Fruit fly (Drosophila melanogaster): ENCODE measurements around the gene CG3558.

The CG3558 gene

DNA sequence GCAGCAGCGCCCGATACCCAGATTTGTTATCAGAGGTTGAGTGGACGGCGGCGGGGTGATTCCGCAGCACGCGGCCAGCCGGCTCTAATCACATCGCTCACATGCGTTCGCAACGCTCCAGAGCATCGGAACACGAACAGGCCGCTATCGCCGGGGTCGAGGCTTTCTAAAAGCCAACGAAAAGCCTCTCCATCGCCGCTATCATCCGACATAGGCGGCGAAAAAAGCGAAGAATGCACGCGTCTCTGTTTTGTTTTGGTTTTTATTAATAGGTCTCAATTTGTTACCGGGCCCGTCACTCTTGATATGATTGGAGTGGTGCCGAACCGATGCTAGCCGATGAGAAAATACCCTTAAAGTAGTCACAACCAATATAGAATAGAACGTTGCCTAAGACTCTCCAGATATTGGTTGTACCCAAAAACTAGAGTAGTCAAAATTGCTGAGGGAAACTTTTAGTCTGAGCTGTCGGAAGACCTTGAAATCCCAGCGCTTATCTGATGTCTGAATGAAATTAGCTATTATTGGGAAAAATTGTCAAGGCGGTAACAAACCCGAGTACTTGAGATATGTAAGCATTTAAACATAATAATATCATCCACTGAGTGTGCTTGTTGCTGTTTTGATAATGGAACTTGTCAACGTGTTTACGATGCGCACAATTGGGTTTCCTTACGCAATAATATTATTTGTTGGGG, 49.4 kb downstream of the CG3558 start, which contains the start of gene CG17261:
Gene CG17261 (plus strand): TSS at position 634 of the 698 bp plus-strand sequence.
- TF ChIP-seq ttk (optimal IDR thresholded peaks at IDR 0.05) (no peak), Myc (optimal IDR thresholded peaks at IDR 0.05) (no peak), Sin3A (optimal IDR thresholded peaks at IDR 0.05) (no peak), psq (optimal IDR thresholded peaks at IDR 0.05) (no peak), insv (optimal IDR thresholded peaks at IDR 0.05) (no peak), h (optimal IDR thresholded peaks at IDR 0.05) (no peak)

DNA sequence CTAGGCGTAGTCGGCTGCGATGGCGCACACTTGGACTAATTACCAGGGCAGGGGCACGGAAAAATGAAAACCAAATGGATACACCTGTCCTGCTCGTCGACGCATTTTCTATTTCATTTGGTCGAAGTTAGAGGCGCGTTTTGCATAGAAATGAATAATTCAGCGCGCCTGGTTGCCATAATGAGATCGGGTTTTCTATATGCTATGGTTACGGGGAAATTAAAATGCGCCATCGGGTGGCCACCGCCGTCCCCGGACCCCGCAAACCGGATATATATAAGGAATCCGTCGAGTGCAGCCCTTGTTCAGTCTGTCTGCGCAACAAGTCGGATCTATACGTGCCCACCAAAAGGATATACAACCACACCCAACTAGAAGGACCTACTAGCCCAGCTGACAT, 51.0 kb downstream of the CG3558 start, which contains the start of gene FASN2:
Gene FASN2 (plus strand): TSS at position 301 of the 400 bp plus-strand sequence.
- TF ChIP-seq ttk (optimal IDR thresholded peaks at IDR 0.05) (no peak), Myc (optimal IDR thresholded peaks at IDR 0.05) (no peak), insv (optimal IDR thresholded peaks at IDR 0.05) (no peak), h (optimal IDR thresholded peaks at IDR 0.05) (no peak), psq (optimal IDR thresholded peaks at IDR 0.05) (no peak), Sin3A (optimal IDR thresholded peaks at IDR 0.05) (no peak)

DNA sequence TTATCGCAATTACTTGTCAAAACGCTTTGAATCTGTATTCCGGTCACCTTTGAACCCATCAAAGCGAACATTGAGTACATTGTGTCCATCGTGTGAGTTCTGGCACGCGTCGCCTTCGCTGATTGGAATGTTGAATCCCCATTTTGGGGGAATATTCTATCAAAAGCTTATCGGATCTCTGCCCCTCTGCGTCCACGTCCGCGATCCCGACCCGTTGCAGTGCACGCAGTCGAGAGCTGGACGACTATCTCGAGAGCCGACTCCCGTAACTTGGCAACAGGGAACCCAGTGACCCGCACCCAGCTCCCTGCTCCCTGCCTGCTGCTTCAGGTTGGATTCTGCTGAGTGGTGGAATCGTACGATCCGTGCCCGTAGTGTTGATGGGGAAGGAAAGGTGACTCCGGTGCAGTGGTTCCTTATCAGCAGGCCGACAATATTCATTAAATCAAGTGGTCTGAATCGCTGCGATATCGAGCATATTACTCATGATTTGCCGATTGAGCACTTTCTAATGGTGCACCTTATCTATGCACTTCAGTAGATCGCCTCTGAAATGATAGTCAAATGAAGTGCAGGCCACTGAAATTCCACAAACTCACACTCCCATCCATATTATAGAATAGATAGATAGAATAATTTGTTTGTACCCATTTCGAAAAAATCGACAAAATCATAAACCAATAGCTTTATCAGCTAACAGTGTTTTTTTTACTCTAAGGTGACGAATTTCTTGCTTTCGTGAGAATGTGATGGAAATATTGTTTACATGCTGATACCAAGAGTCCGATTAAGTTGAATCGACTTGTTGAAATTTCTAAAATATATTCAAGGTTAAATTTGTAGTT, 52.2 kb downstream of the CG3558 start:
- TF ChIP-seq insv (optimal IDR thresholded peaks at IDR 0.05), result no peak
- TF ChIP-seq psq (optimal IDR thresholded peaks at IDR 0.05), result no peak
- no peak for TF ChIP-seq h (optimal IDR thresholded peaks at IDR 0.05)
- no peak for TF ChIP-seq Myc (optimal IDR thresholded peaks at IDR 0.05)
- TF ChIP-seq ttk (optimal IDR thresholded peaks at IDR 0.05), result no peak
- no peak for TF ChIP-seq Sin3A (optimal IDR thresholded peaks at IDR 0.05)

All from Kc167 (cell line).